Fruit fly (Drosophila melanogaster) whole organism, embryonic: ENCODE data around the gene mh.
A peak's percentile ranks its signal among the peaks of the same experiment; 100 is the strongest.

Experiments used
- CG11723 ChIP-seq: fragments of 200-800 bp; sonication (Bioruptor generic); optimal IDR thresholded peaks from 2 replicates; lab custom pipeline; 2017; ENCODE audit warnings: missing biosample characterization, mild to moderate bottlenecking, missing genetic modification characterization
- CG12236 ChIP-seq: fragments of 200-800 bp; sonication (Bioruptor generic); optimal IDR thresholded peaks from 2 replicates; lab custom pipeline; 2016; ENCODE audit warnings: missing biosample characterization, missing genetic modification characterization
- CG12391 ChIP-seq: fragments of 200-800 bp; sonication (Bioruptor generic); optimal IDR thresholded peaks from 3 replicates; lab custom pipeline; 2018; ENCODE audit warnings: missing biosample characterization, mild to moderate bottlenecking, missing genetic modification characterization, moderate library complexity
- CG13287 ChIP-seq: fragments of 200-800 bp; sonication (Bioruptor generic); IDR thresholded peaks from 2 replicates; pipeline ENCODE4 v1.3.6; 2022; ENCODE audit warnings: missing biosample characterization, missing genetic modification characterization; ENCODE audit not compliant: partially characterized antibody
- CG15073 ChIP-seq: fragments of 200-800 bp; sonication (Bioruptor generic); optimal IDR thresholded peaks from 2 replicates; lab custom pipeline; 2016; ENCODE audit warnings: missing biosample characterization, missing genetic modification characterization
- CG17385 ChIP-seq: fragments of 200-800 bp; sonication (Bioruptor generic); optimal IDR thresholded peaks from 3 replicates; lab custom pipeline; 2018; ENCODE audit warnings: missing biosample characterization, mild to moderate bottlenecking, missing genetic modification characterization
- CG17568 ChIP-seq: fragments of 200-800 bp; sonication (Bioruptor generic); optimal IDR thresholded peaks from 2 replicates; lab custom pipeline; 2018; ENCODE audit warnings: missing biosample characterization, mild to moderate bottlenecking, missing genetic modification characterization, moderate library complexity
- CG17612 ChIP-seq: fragments of 200-800 bp; sonication (Bioruptor generic); IDR thresholded peaks from 2 replicates; pipeline ENCODE4 v1.3.6; 2022; ENCODE audit warnings: missing biosample characterization, missing genetic modification characterization
- CG18476 ChIP-seq: fragments of 200-800 bp; sonication (Bioruptor generic); optimal IDR thresholded peaks from 2 replicates; lab custom pipeline; 2016; ENCODE audit warnings: missing biosample characterization, mild to moderate bottlenecking, missing genetic modification characterization
- CG2116 ChIP-seq: fragments of 200-800 bp; sonication (Bioruptor generic); optimal IDR thresholded peaks from 3 replicates; lab custom pipeline; 2018; ENCODE audit warnings: missing biosample characterization, mild to moderate bottlenecking, missing genetic modification characterization
- CG3163 ChIP-seq: fragments of 200-800 bp; sonication (Bioruptor generic); optimal IDR thresholded peaks from 3 replicates; lab custom pipeline; 2016; ENCODE audit warnings: missing biosample characterization, missing genetic modification characterization
- CG32767 ChIP-seq: fragments of 200-800 bp; sonication (Bioruptor generic); IDR thresholded peaks from 2 replicates; pipeline ENCODE4 v1.3.6; 2022; ENCODE audit warnings: missing biosample characterization, missing genetic modification characterization
- CG32772 ChIP-seq: fragments of 200-800 bp; sonication (Bioruptor generic); IDR thresholded peaks from 2 replicates; pipeline ENCODE4 v1.3.6; 2022; ENCODE audit warnings: missing biosample characterization, missing genetic modification characterization
- CG33557 ChIP-seq: fragments of 200-800 bp; sonication (Bioruptor generic); optimal IDR thresholded peaks from 2 replicates; lab custom pipeline; 2019; ENCODE audit warnings: missing biosample characterization, mild to moderate bottlenecking, missing genetic modification characterization, moderate library complexity
- CG34224 ChIP-seq: fragments of 200-800 bp; sonication (Bioruptor generic); IDR thresholded peaks from 3 replicates; pipeline ENCODE4 v1.3.6; 2022; ENCODE audit warnings: missing biosample characterization, missing genetic modification characterization; ENCODE audit not compliant: partially characterized antibody
- CG3838 ChIP-seq: fragments of 200-800 bp; sonication (Bioruptor generic); optimal IDR thresholded peaks from 3 replicates; lab custom pipeline; 2016; ENCODE audit warnings: missing biosample characterization, missing genetic modification characterization
- CG43689 ChIP-seq: fragments of 200-800 bp; sonication (Bioruptor generic); IDR thresholded peaks from 2 replicates; pipeline ENCODE4 v1.3.6; 2022; ENCODE audit warnings: missing biosample characterization, missing genetic modification characterization
- CG4424 ChIP-seq: fragments of 200-800 bp; sonication (Bioruptor generic); optimal IDR thresholded peaks from 3 replicates; lab custom pipeline; 2016; ENCODE audit warnings: missing biosample characterization, missing genetic modification characterization
- CG4854 ChIP-seq: fragments of 200-800 bp; sonication (Bioruptor generic); optimal IDR thresholded peaks from 2 replicates; lab custom pipeline; 2016; ENCODE audit warnings: missing biosample characterization, missing genetic modification characterization, inconsistent platforms
- CG5245 ChIP-seq: fragments of 200-800 bp; sonication (Bioruptor generic); optimal IDR thresholded peaks from 3 replicates; lab custom pipeline; 2016; ENCODE audit warnings: missing biosample characterization, missing genetic modification characterization
- CG7556 ChIP-seq: fragments of 200-800 bp; sonication (Bioruptor generic); optimal IDR thresholded peaks from 2 replicates; lab custom pipeline; 2017; ENCODE audit warnings: missing biosample characterization, mild to moderate bottlenecking, missing genetic modification characterization
- CG8388 ChIP-seq: fragments of 200-800 bp; sonication (Bioruptor generic); optimal IDR thresholded peaks from 2 replicates; lab custom pipeline; 2019; ENCODE audit warnings: missing biosample characterization, mild to moderate bottlenecking, missing genetic modification characterization, moderate library complexity
- CG9727 ChIP-seq: fragments of 200-800 bp; sonication (Bioruptor generic); optimal IDR thresholded peaks from 3 replicates; lab custom pipeline; 2017; ENCODE audit warnings: missing biosample characterization, mild to moderate bottlenecking, missing genetic modification characterization
- Chrac-16 ChIP-seq: fragments of 200-800 bp; sonication (Bioruptor generic); optimal IDR thresholded peaks from 3 replicates; lab custom pipeline; 2016; ENCODE audit warnings: missing biosample characterization, missing genetic modification characterization
- Doc2 ChIP-seq: fragments of 200-800 bp; sonication (Bioruptor generic); IDR thresholded peaks from 2 replicates; pipeline ENCODE4 v1.3.6; 2022; ENCODE audit warnings: missing biosample characterization, missing genetic modification characterization
- Dref ChIP-seq: fragments of 200-800 bp; sonication (Bioruptor generic); IDR thresholded peaks from 2 replicates; pipeline ENCODE4 v1.3.6; 2022; ENCODE audit warnings: missing biosample characterization, missing genetic modification characterization
- HLH54F ChIP-seq: fragments of 200-800 bp; sonication (Bioruptor generic); optimal IDR thresholded peaks from 3 replicates; lab custom pipeline; 2016; ENCODE audit warnings: missing biosample characterization, missing genetic modification characterization
- Hsf ChIP-seq: fragments of 200-800 bp; sonication (Bioruptor generic); optimal IDR thresholded peaks from 3 replicates; lab custom pipeline; 2016; ENCODE audit warnings: missing biosample characterization, missing genetic modification characterization
- Oaz ChIP-seq: fragments of 200-800 bp; sonication (Bioruptor generic); IDR thresholded peaks from 2 replicates; pipeline ENCODE4 v1.3.6; 2022; ENCODE audit warnings: missing biosample characterization, missing genetic modification characterization
- Rfx ChIP-seq: fragments of 200-800 bp; sonication (Bioruptor generic); IDR thresholded peaks from 2 replicates; pipeline ENCODE4 v1.3.6; 2022; ENCODE audit warnings: missing biosample characterization, missing genetic modification characterization
- Six4 ChIP-seq: fragments of 200-800 bp; sonication (Bioruptor generic); optimal IDR thresholded peaks from 2 replicates; lab custom pipeline; 2016; ENCODE audit warnings: missing biosample characterization, missing genetic modification characterization
- Sox100B ChIP-seq: fragments of 200-800 bp; sonication (Bioruptor generic); optimal IDR thresholded peaks from 3 replicates; lab custom pipeline; 2018; ENCODE audit warnings: missing biosample characterization, mild to moderate bottlenecking, missing genetic modification characterization
- Trl ChIP-seq, 3 experiments: fragments of >200 bp in 2 of 3; fragments of 200-800 bp in 1 of 3; sonication (Bioruptor generic) in 1 of 3; optimal IDR thresholded peaks; 2 replicates in 1 of 3; 3 replicates in 2 of 3; lab custom pipeline; 2016 to 2017; ENCODE audit warnings: missing biosample characterization in 1 of 3, missing genetic modification characterization in 1 of 3
- Xbp1 ChIP-seq: fragments of 200-800 bp; sonication (Bioruptor generic); optimal IDR thresholded peaks from 3 replicates; lab custom pipeline; 2016; ENCODE audit warnings: missing biosample characterization, mild to moderate bottlenecking, missing genetic modification characterization
- al ChIP-seq: fragments of 200-800 bp; sonication (Bioruptor generic); IDR thresholded peaks from 2 replicates; pipeline ENCODE4 v1.3.6; 2022; ENCODE audit warnings: missing biosample characterization, missing genetic modification characterization
- bab2 ChIP-seq: fragments of 200-800 bp; sonication (Bioruptor generic); optimal IDR thresholded peaks from 2 replicates; lab custom pipeline; 2016; ENCODE audit warnings: missing biosample characterization, missing genetic modification characterization
- crp ChIP-seq, 2 experiments: fragments of 200-800 bp; sonication (Bioruptor generic); optimal IDR thresholded peaks; 2 replicates in 1 of 2; 3 replicates in 1 of 2; lab custom pipeline; 2017; ENCODE audit warnings: missing biosample characterization in 2 of 2, missing genetic modification characterization in 2 of 2, mild to moderate bottlenecking in 1 of 2, moderate library complexity in 1 of 2
- dpn ChIP-seq, 2 experiments: fragments of 200-800 bp; sonication (Bioruptor generic); optimal IDR thresholded peaks; 3 replicates each; lab custom pipeline; 2016; ENCODE audit warnings: missing biosample characterization in 2 of 2, missing genetic modification characterization in 2 of 2
- fd3F ChIP-seq: fragments of 200-800 bp; sonication (Bioruptor generic); optimal IDR thresholded peaks from 2 replicates; lab custom pipeline; 2018; ENCODE audit warnings: missing biosample characterization, mild to moderate bottlenecking, missing genetic modification characterization, moderate library complexity
- hbn ChIP-seq: fragments of 200-800 bp; sonication (Bioruptor generic); IDR thresholded peaks from 2 replicates; pipeline ENCODE4 v1.3.6; 2022; ENCODE audit warnings: missing biosample characterization, missing genetic modification characterization; ENCODE audit not compliant: partially characterized antibody
- kah ChIP-seq: fragments of 200-800 bp; sonication (Bioruptor generic); optimal IDR thresholded peaks from 2 replicates; lab custom pipeline; 2018; ENCODE audit warnings: missing biosample characterization, mild to moderate bottlenecking, missing genetic modification characterization
- mam ChIP-seq: fragments of 200-800 bp; sonication (Bioruptor generic); optimal IDR thresholded peaks from 3 replicates; lab custom pipeline; 2016; ENCODE audit warnings: missing biosample characterization, missing genetic modification characterization
- phol ChIP-seq: fragments of 200-800 bp; sonication (Bioruptor generic); optimal IDR thresholded peaks from 3 replicates; lab custom pipeline; 2018; ENCODE audit warnings: missing biosample characterization, mild to moderate bottlenecking, missing genetic modification characterization, moderate library complexity
- pnt ChIP-seq: fragments of 200-800 bp; sonication (Bioruptor generic); optimal IDR thresholded peaks from 3 replicates; lab custom pipeline; 2016; ENCODE audit warnings: missing biosample characterization, missing genetic modification characterization
- psq ChIP-seq: fragments of 200-800 bp; sonication (Bioruptor generic); optimal IDR thresholded peaks from 2 replicates; lab custom pipeline; 2017; ENCODE audit warnings: missing biosample characterization, missing genetic modification characterization
- rib ChIP-seq: fragments of 200-800 bp; sonication (Bioruptor generic); IDR thresholded peaks from 2 replicates; pipeline ENCODE4 v1.3.6; 2022; ENCODE audit warnings: missing biosample characterization, missing genetic modification characterization
- ro ChIP-seq: fragments of 200-800 bp; sonication (Bioruptor generic); IDR thresholded peaks from 2 replicates; pipeline ENCODE4 v1.3.6; 2022; ENCODE audit warnings: missing biosample characterization, missing genetic modification characterization
- scrt ChIP-seq: fragments of 200-800 bp; sonication (Bioruptor generic); optimal IDR thresholded peaks from 2 replicates; lab custom pipeline; 2018; ENCODE audit warnings: missing biosample characterization, mild to moderate bottlenecking, missing genetic modification characterization, moderate library complexity
- slbo ChIP-seq: fragments of 200-800 bp; sonication (Bioruptor generic); IDR thresholded peaks from 2 replicates; pipeline ENCODE4 v1.3.6; 2022; ENCODE audit warnings: missing biosample characterization, missing genetic modification characterization
- tna ChIP-seq: fragments of 200-800 bp; sonication (Bioruptor generic); IDR thresholded peaks from 2 replicates; pipeline ENCODE4 v1.3.6; 2022; ENCODE audit warnings: missing biosample characterization, missing genetic modification characterization; ENCODE audit not compliant: partially characterized antibody

mh gene

DNA sequence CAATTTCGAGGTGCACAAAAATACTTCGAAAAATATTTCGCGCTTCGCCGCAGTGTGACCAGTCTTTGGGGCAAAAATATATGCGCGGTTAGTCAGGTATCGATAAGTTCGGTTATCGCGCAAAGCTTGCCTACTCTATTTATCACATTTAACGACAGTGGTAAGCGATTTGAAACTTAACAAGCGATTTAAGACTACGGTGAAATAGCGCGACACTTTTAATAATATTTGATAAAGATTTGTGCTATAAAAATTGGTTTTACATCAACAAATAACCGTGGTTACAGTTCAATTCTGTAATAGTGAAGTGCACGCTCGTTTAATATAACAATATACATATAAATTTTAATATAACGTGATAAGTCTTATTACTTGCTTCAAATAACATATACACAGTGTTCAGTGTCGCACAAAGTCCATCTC, at the start of gene mh (continued):
- TF ChIP-seq Sox100B (GFP tag; lab: Kevin White, UChicago) (no peak), scrt (GFP tag; lab: Kevin White, UChicago) (no peak), Trl (optimal IDR thresholded peaks at IDR 0.05; lab: Kevin White, UChicago) (no peak), Trl (GFP tag; optimal IDR thresholded peaks at IDR 0.05; lab: Kevin White, UChicago) (no peak), CG12391 (peak; percentile 38), HLH54F (GFP tag; lab: Kevin White, UChicago) (no peak), Six4 (GFP tag; lab: Kevin White, UChicago) (no peak), CG12236 (no peak), CG17612 (no peak), mam (GFP tag; lab: Kevin White, UChicago) (peak; percentile 10), hbn (GFP tag; lab: Robert Waterston, UW) (peak; percentile 21; the same call in 1 of the 2 replicates), Xbp1 (GFP tag; lab: Kevin White, UChicago) (peak; percentile 42), CG34224 (GFP tag; lab: Robert Waterston, UW) (peak; percentile 44; the same call in 2 of the 3 replicates), Hsf (GFP tag; lab: Kevin White, UChicago) (peak; percentile 30), pnt (GFP tag; lab: Kevin White, UChicago) (no peak), kah (GFP tag; lab: Kevin White, UChicago) (no peak), psq (GFP tag; lab: Kevin White, UChicago) (no peak), CG17568 (no peak), rib (GFP tag; lab: Robert Waterston, UW) (no peak), crp (GFP tag; optimal IDR thresholded peaks at IDR 0.05; lab: Kevin White, UChicago) (peak in 1 of 2 experiments; percentile 42), CG32772 (no peak), CG32767 (GFP tag; lab: Robert Waterston, UW) (0 out of 2 replicates have a peak, but pooled peaks have one; percentile 16), phol (tag; lab: Kevin White, UChicago) (peak; percentile 51), CG13287 (peak; percentile 73), CG4854 (GFP tag; lab: Kevin White, UChicago) (no peak), CG5245 (GFP tag; lab: Kevin White, UChicago) (peak; percentile 16), CG4424 (peak; percentile 31), Doc2 (GFP tag; lab: Robert Waterston, UW) (no peak), CG3163 (no peak), ro (GFP tag; lab: Robert Waterston, UW) (no peak), CG15073 (no peak), CG2116 (peak; percentile 45), Chrac-16 (GFP tag; lab: Kevin White, UChicago) (peak; percentile 34), CG8388 (GFP tag; lab: Kevin White, UChicago) (no peak), CG7556 (GFP tag; lab: Kevin White, UChicago) (no peak), CG43689 (GFP tag; lab: Robert Waterston, UW) (no peak), CG9727 (peak; percentile 46), CG33557 (GFP tag; lab: Kevin White, UChicago) (no peak), fd3F (GFP tag; lab: Kevin White, UChicago) (peak; percentile 32), CG3838 (GFP tag; lab: Kevin White, UChicago) (no peak), bab2 (GFP tag; lab: Kevin White, UChicago) (no peak), Oaz (no peak), tna (GFP tag; lab: Robert Waterston, UW) (peak; percentile 42; the same call in 1 of the 2 replicates), CG11723 (GFP tag; lab: Kevin White, UChicago) (no peak), CG17385 (GFP tag; lab: Kevin White, UChicago) (peak; percentile 19), Dref (GFP tag; lab: Robert Waterston, UW) (peak; percentile 80), slbo (GFP tag; lab: Robert Waterston, UW) (peak; percentile 48), Rfx (GFP tag; lab: Robert Waterston, UW) (peak; percentile 37; the same call in 1 of the 2 replicates), al (GFP tag; lab: Robert Waterston, UW) (0 out of 2 replicates have a peak, but pooled peaks have one; percentile 33), CG18476 (GFP tag; lab: Kevin White, UChicago) (peak; percentile 10), dpn (GFP tag; optimal IDR thresholded peaks at IDR 0.05; lab: Kevin White, UChicago) (peak in 1 of 2 experiments; percentile 49)
